Worm (Caenorhabditis elegans): Measurements from ENCODE around the gene cin-4.
A peak's percentile ranks its signal among the peaks of the same experiment; 100 is the strongest.

Gene cin-4

ce11 chrII:7022370-7023001 lies 15.6 kb upstream of the cin-4 start, which contains the start of the genes lst-6 and lst-5 (continued):
- TF ChIP-seq arid-1 (GFP tag; conservative IDR thresholded peaks at IDR 0.05) (no peak), vab-7 (GFP tag; IDR thresholded peaks at IDR 0.05) (no peak), gei-8 (GFP tag; optimal IDR thresholded peaks at IDR 0.05) (no peak), zip-11 (GFP tag; IDR thresholded peaks at IDR 0.05) (no peak), Y75B8A.6 (GFP tag; IDR thresholded peaks at IDR 0.05) (no peak), rbr-2 (tag; optimal IDR thresholded peaks at IDR 0.05) (peak; percentile 70), ztf-11 (tag; optimal IDR thresholded peaks at IDR 0.05) (no peak), F49E8.2 (tag; optimal IDR thresholded peaks at IDR 0.05; ENCODE audit: borderline replicate concordance) (no peak), lir-3 (tag; optimal IDR thresholded peaks at IDR 0.05) (no peak), egl-27 (tag; optimal IDR thresholded peaks at IDR 0.05) (no peak), jun-1 (tag; optimal IDR thresholded peaks at IDR 0.05) (no peak), spr-1 (tag; optimal IDR thresholded peaks at IDR 0.05) (peak; percentile 8), lsy-2 (tag; optimal IDR thresholded peaks at IDR 0.05) (peak; percentile 39 to 86), nhr-11 (tag; optimal IDR thresholded peaks at IDR 0.05) (no peak), lin-29 (GFP tag; IDR thresholded peaks at IDR 0.05) (no peak), skn-1 (tag; optimal IDR thresholded peaks at IDR 0.05) (no peak), nhr-25 (tag; optimal IDR thresholded peaks at IDR 0.05; ENCODE audit: borderline replicate concordance, insufficient read depth) (no peak), unc-130 (GFP tag; optimal IDR thresholded peaks at IDR 0.05) (no peak), nhr-10 (tag; optimal IDR thresholded peaks at IDR 0.05) (no peak), attf-4 (tag; optimal IDR thresholded peaks at IDR 0.05) (no peak), nhr-28 (tag; optimal IDR thresholded peaks at IDR 0.05) (peak; percentile 50), nhr-48 (tag; optimal IDR thresholded peaks at IDR 0.05) (peak; percentile 5), cey-2 (tag; optimal IDR thresholded peaks at IDR 0.05; ENCODE audit: borderline replicate concordance, insufficient read depth) (no peak), nhr-102 (tag; optimal IDR thresholded peaks at IDR 0.05) (no peak), daf-19 (GFP tag; conservative IDR thresholded peaks at IDR 0.05) (no peak), dve-1 (tag; optimal IDR thresholded peaks at IDR 0.05; ENCODE audit: insufficient read depth) (peak; percentile 55), ZK337.2 (GFP tag; IDR thresholded peaks at IDR 0.05) (no peak), D1046.2 (GFP tag; IDR thresholded peaks at IDR 0.05) (no peak), zfp-3 (GFP tag; conservative IDR thresholded peaks at IDR 0.05) (no peak), daf-16 (GFP tag; optimal IDR thresholded peaks at IDR 0.05) (peak in 1 of 2 experiments; percentile 34), daf-16 (tag; optimal IDR thresholded peaks at IDR 0.05) (peak; percentile 51), egl-43 (GFP tag; IDR thresholded peaks at IDR 0.05) (no peak), mes-2 (tag; optimal IDR thresholded peaks at IDR 0.05; ENCODE audit: poor library complexity, severe bottlenecking) (peak; percentile 71), ces-1 (GFP tag; optimal IDR thresholded peaks at IDR 0.05) (no peak), ctbp-1 (GFP tag; IDR thresholded peaks at IDR 0.05) (no peak), ceh-62 (tag; optimal IDR thresholded peaks at IDR 0.05) (no peak), duxl-1 (tag; optimal IDR thresholded peaks at IDR 0.05; ENCODE audit: poor library complexity) (no peak), nhr-76 (tag; optimal IDR thresholded peaks at IDR 0.05) (no peak)

DNA sequence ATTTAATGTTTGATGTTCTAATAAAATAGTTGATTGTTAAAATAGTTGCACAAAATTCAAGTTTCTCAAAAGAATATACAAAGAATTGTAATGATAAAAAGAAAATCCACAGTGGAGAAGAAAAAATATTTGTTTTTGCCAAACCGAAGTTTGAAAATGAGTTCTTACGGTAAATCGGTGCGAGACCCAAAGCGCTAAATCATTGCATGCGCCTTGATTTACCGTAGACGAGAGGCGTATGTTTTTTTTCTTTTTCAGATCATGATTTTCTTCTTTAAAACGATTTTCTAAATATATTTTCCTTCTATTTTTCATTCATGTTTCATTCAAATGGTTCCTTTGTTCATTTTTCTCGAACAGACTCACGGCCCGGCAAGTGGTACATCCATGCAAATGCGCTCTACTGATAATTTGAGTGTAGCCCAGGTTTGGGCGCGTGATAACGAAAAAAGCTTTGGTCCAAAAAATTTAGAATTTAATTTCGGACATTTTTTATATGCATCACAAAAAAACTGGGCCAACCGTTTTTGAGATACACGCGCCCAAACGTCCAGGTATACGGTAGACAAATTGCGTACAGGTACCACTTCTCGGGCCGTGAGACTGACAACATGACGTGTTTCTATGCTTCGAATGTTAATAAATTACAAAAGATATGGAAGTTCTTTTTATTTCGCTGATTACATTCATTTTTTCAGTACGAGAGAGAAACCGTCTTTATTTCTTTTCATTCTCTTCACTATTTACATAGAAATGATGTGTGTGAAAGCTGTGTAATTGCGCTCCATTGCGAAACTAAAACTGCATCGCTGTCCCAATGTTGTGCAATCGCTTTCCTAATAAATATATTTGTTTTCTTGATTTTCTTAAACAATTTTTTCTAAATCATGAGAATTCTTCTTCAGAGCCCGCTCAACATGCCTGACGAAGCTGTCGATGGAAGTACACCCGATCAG lies 12.9 kb upstream of the cin-4 start, which contains the start of gene znf-598:
Gene znf-598, plus strand, starts transcription at position 906 of the 956 bp plus-strand sequence.
- TF ChIP-seq nhr-10 (tag; optimal IDR thresholded peaks at IDR 0.05) (no peak), nhr-28 (tag; optimal IDR thresholded peaks at IDR 0.05) (peak; percentile 69), zfp-3 (GFP tag; conservative IDR thresholded peaks at IDR 0.05) (no peak), ceh-28 (tag; optimal IDR thresholded peaks at IDR 0.05) (no peak), T20F7.1 (GFP tag; optimal IDR thresholded peaks at IDR 0.05) (peak; percentile 67), daf-16 (GFP tag; optimal IDR thresholded peaks at IDR 0.05) (no peak), daf-16 (tag; optimal IDR thresholded peaks at IDR 0.05) (peak; percentile 74), hif-1 (tag; optimal IDR thresholded peaks at IDR 0.05) (peak in 1 of 2 experiments; percentile 6), nhr-42 (GFP tag; IDR thresholded peaks at IDR 0.05) (no peak), sdz-12 (GFP tag; optimal IDR thresholded peaks at IDR 0.05) (no peak), hlh-11 (tag; optimal IDR thresholded peaks at IDR 0.05) (peak; percentile 56), nhr-111 (GFP tag; optimal IDR thresholded peaks at IDR 0.05) (no peak), lim-7 (GFP tag; IDR thresholded peaks at IDR 0.05) (no peak), nhr-11 (tag; optimal IDR thresholded peaks at IDR 0.05) (peak; percentile 29), R02D3.7 (tag; optimal IDR thresholded peaks at IDR 0.05) (no peak), dmd-8 (GFP tag; IDR thresholded peaks at IDR 0.05) (no peak), gei-8 (GFP tag; optimal IDR thresholded peaks at IDR 0.05) (no peak)

All from whole organism, L4 larva.